Worm (Caenorhabditis elegans) whole organism, mixed stage, embryonic: ENCODE results near the gene hipr-1.

Source experiments
- M03D4.4 ChIP-seq: sonication (generic microtip); optimal IDR thresholded peaks from 2 replicates; lab custom pipeline; 2017; ENCODE audit warnings: mild to moderate bottlenecking, missing genetic modification characterization, missing compliant biosample characterization
- bed-3 ChIP-seq: fragments of 200-800 bp; sonication (Bioruptor generic); optimal IDR thresholded peaks from 3 replicates; lab custom pipeline; 2018; ENCODE audit warnings: mild to moderate bottlenecking, missing genetic modification characterization, moderate library complexity, missing compliant biosample characterization
- blmp-1 ChIP-seq: fragments of 150-350 bp; optimal IDR thresholded peaks from 2 replicates; lab custom pipeline; 2014; ENCODE audit warnings: missing biosample characterization, missing genetic modification characterization
- ceh-39 ChIP-seq: fragments of 150-350 bp; optimal IDR thresholded peaks from 2 replicates; lab custom pipeline; 2014; ENCODE audit warnings: missing biosample characterization, missing genetic modification characterization
- ceh-43 ChIP-seq: fragments of 200-800 bp; sonication (Bioruptor generic); optimal IDR thresholded peaks from 2 replicates; lab custom pipeline; 2018; ENCODE audit warnings: mild to moderate bottlenecking, missing genetic modification characterization, moderate library complexity, missing compliant biosample characterization
- ceh-83 ChIP-seq: fragments of 200-800 bp; sonication (Bioruptor generic); optimal IDR thresholded peaks from 2 replicates; lab custom pipeline; 2018; ENCODE audit warnings: mild to moderate bottlenecking, missing genetic modification characterization, missing compliant biosample characterization
- ces-1 ChIP-seq: fragments of 150-350 bp; optimal IDR thresholded peaks from 2 replicates; lab custom pipeline; 2014; ENCODE audit warnings: missing biosample characterization, missing genetic modification reagents, missing genetic modification characterization
- cnd-1 ChIP-seq: fragments of 200-800 bp; sonication (Bioruptor generic); optimal IDR thresholded peaks from 2 replicates; lab custom pipeline; 2018; ENCODE audit warnings: mild to moderate bottlenecking, missing genetic modification characterization, missing compliant biosample characterization
- drap-1 ChIP-seq: fragments of 200-800 bp; sonication (Bioruptor generic); optimal IDR thresholded peaks from 3 replicates; lab custom pipeline; 2018; ENCODE audit warnings: mild to moderate bottlenecking, missing genetic modification characterization, missing compliant biosample characterization
- elt-1 ChIP-seq: sonication (generic microtip); optimal IDR thresholded peaks from 2 replicates; lab custom pipeline; 2017; ENCODE audit warnings: missing genetic modification characterization, mild to moderate bottlenecking, missing compliant biosample characterization, antibody characterized with exemption, moderate library complexity, borderline replicate concordance; ENCODE audit not compliant: insufficient read depth
- elt-3 ChIP-seq: fragments of 150-350 bp; optimal IDR thresholded peaks from 2 replicates; lab custom pipeline; 2014; ENCODE audit warnings: missing biosample characterization, missing genetic modification characterization
- flh-1 ChIP-seq: fragments of 200-800 bp; sonication (Bioruptor generic); optimal IDR thresholded peaks from 2 replicates; lab custom pipeline; 2018; ENCODE audit warnings: mild to moderate bottlenecking, missing genetic modification characterization, moderate library complexity, missing compliant biosample characterization
- ham-2 ChIP-seq: fragments of 200-800 bp; sonication (Bioruptor generic); optimal IDR thresholded peaks from 2 replicates; lab custom pipeline; 2018; ENCODE audit warnings: mild to moderate bottlenecking, missing genetic modification characterization, missing compliant biosample characterization
- hlh-1 ChIP-seq: fragments of 150-350 bp; optimal IDR thresholded peaks from 2 replicates; lab custom pipeline; 2014; ENCODE audit warnings: missing biosample characterization, missing genetic modification reagents, missing genetic modification characterization
- lin-13 ChIP-seq: fragments of 150-350 bp; optimal IDR thresholded peaks from 2 replicates; lab custom pipeline; 2014; ENCODE audit warnings: missing biosample characterization, missing genetic modification characterization
- lin-32 ChIP-seq: fragments of 200-800 bp; sonication (Bioruptor generic); optimal IDR thresholded peaks from 2 replicates; lab custom pipeline; 2018; ENCODE audit warnings: mild to moderate bottlenecking, missing genetic modification characterization, missing compliant biosample characterization
- lsy-2 ChIP-seq: fragments of 150-350 bp; optimal IDR thresholded peaks from 2 replicates; lab custom pipeline; 2014; ENCODE audit warnings: missing biosample characterization, missing genetic modification characterization
- mab-5 ChIP-seq: fragments of 150-350 bp; optimal IDR thresholded peaks from 2 replicates; lab custom pipeline; 2014; ENCODE audit warnings: missing biosample characterization, missing genetic modification characterization
- mep-1 ChIP-seq: fragments of 150-350 bp; optimal IDR thresholded peaks from 2 replicates; lab custom pipeline; 2017; ENCODE audit warnings: missing biosample characterization, missing genetic modification reagents, missing genetic modification characterization, inconsistent platforms
- mls-2 ChIP-seq: sonication (generic microtip); optimal IDR thresholded peaks from 2 replicates; lab custom pipeline; 2016; ENCODE audit warnings: mild to moderate bottlenecking, missing genetic modification characterization, moderate library complexity, missing compliant biosample characterization
- nhr-12 ChIP-seq: fragments of 150-350 bp; optimal IDR thresholded peaks from 2 replicates; lab custom pipeline; 2014; ENCODE audit warnings: missing biosample characterization, missing genetic modification characterization
- nhr-2 ChIP-seq: fragments of 150-350 bp; optimal IDR thresholded peaks from 2 replicates; lab custom pipeline; 2014; ENCODE audit warnings: missing biosample characterization, missing genetic modification characterization
- nhr-237 ChIP-seq: fragments of 150-350 bp; optimal IDR thresholded peaks from 2 replicates; lab custom pipeline; 2014; ENCODE audit warnings: missing biosample characterization, missing genetic modification characterization
- nhr-28 ChIP-seq: fragments of 150-350 bp; optimal IDR thresholded peaks from 2 replicates; lab custom pipeline; 2014; ENCODE audit warnings: missing biosample characterization, missing genetic modification characterization
- nhr-76 ChIP-seq: sonication (generic microtip); optimal IDR thresholded peaks from 2 replicates; lab custom pipeline; 2017; ENCODE audit warnings: missing biosample characterization, missing genetic modification characterization
- pha-4 ChIP-seq: fragments of 150-350 bp; optimal IDR thresholded peaks from 2 replicates; lab custom pipeline; 2018; ENCODE audit warnings: missing biosample characterization, missing genetic modification reagents, missing genetic modification characterization
- sem-2 ChIP-seq: fragments of 200-800 bp; sonication (Bioruptor generic); optimal IDR thresholded peaks from 2 replicates; lab custom pipeline; 2018; ENCODE audit warnings: mild to moderate bottlenecking, missing genetic modification characterization, missing compliant biosample characterization
- snpc-4 ChIP-seq: fragments of 150-350 bp; optimal IDR thresholded peaks from 2 replicates; lab custom pipeline; 2014; ENCODE audit warnings: missing biosample characterization, missing genetic modification characterization
- sptf-1 ChIP-seq: sonication (generic microtip); optimal IDR thresholded peaks from 2 replicates; lab custom pipeline; 2017; ENCODE audit warnings: mild to moderate bottlenecking, missing genetic modification characterization, moderate library complexity, missing compliant biosample characterization
- unc-120 ChIP-seq: sonication (generic microtip); optimal IDR thresholded peaks from 2 replicates; lab custom pipeline; 2017; ENCODE audit warnings: missing genetic modification characterization, missing compliant biosample characterization; ENCODE audit not compliant: poor library complexity, severe bottlenecking
- unc-39 ChIP-seq: fragments of 150-350 bp; optimal IDR thresholded peaks from 2 replicates; lab custom pipeline; 2014; ENCODE audit warnings: missing biosample characterization, missing genetic modification characterization
- unc-62 ChIP-seq: fragments of 150-350 bp; optimal IDR thresholded peaks from 2 replicates; lab custom pipeline; 2014; ENCODE audit warnings: missing biosample characterization, missing genetic modification reagents, missing genetic modification characterization
- zip-8 ChIP-seq: fragments of 150-350 bp; optimal IDR thresholded peaks from 2 replicates; lab custom pipeline; 2014; ENCODE audit warnings: missing biosample characterization, missing genetic modification characterization
- ztf-11 ChIP-seq: fragments of 150-350 bp; optimal IDR thresholded peaks from 2 replicates; lab custom pipeline; 2014; ENCODE audit warnings: missing biosample characterization, missing genetic modification characterization

hipr-1 gene

ce11 chrIII:8762016-8762415, 42.0 kb downstream of the hipr-1 start:
- TF ChIP-seq nhr-12 (tag; lab: Kevin White, UChicago) (no peak), elt-1 (tag; lab: Kevin White, UChicago) (no peak), lin-13 (tag; lab: Kevin White, UChicago) (no peak), cnd-1 (tag; lab: Kevin White, UChicago) (no peak), nhr-28 (tag; lab: Kevin White, UChicago) (no peak), nhr-237 (no peak), flh-1 (GFP tag; lab: Kevin White, UChicago) (no peak), ceh-83 (GFP tag; lab: Kevin White, UChicago) (no peak), unc-39 (tag; lab: Kevin White, UChicago) (no peak), hlh-1 (tag; lab: Kevin White, UChicago) (no peak)

ce11 chrIII:8763111-8763510, 43.1 kb downstream of the hipr-1 start:
- no peak for TF ChIP-seq elt-1 (tag; lab: Kevin White, UChicago)
- no peak for TF ChIP-seq ham-2 (GFP tag; lab: Kevin White, UChicago)
- no peak for TF ChIP-seq M03D4.4 (tag; lab: Kevin White, UChicago)
- no peak for TF ChIP-seq mls-2 (tag; lab: Kevin White, UChicago)
- TF ChIP-seq unc-39 (tag; lab: Kevin White, UChicago) = no peak
- no peak for TF ChIP-seq blmp-1 (tag; lab: Kevin White, UChicago)
- no peak for TF ChIP-seq ztf-11
- TF ChIP-seq nhr-76 = no peak

DNA sequence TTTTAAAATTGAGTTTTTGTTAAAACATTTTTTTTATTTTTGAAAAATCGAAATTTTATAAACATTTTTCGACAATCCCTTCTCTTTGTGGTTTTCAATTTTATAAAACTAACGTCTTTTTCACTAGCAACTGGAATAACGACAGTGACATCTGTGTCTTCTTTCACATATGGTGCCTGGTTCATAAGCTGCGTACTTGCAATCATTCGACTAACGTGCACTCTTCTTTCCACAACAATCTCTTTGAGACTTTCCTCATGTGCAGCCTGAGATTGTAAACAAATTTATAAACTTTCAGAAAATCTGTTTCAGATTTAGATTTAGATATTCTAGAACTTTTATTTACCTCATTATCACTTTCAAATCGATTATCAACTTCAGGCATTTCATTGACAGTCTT, 45.0 kb downstream of the hipr-1 start:
- TF ChIP-seq ces-1 (GFP tag; lab: Kevin White, UChicago) (no peak), flh-1 (GFP tag; lab: Kevin White, UChicago) (no peak), lsy-2 (tag; lab: Kevin White, UChicago) (no peak), ceh-83 (GFP tag; lab: Kevin White, UChicago) (no peak), sptf-1 (tag; lab: Kevin White, UChicago) (no peak), ceh-39 (no peak), ztf-11 (no peak), lin-32 (GFP tag; lab: Kevin White, UChicago) (no peak), elt-3 (tag; lab: Kevin White, UChicago) (no peak), blmp-1 (tag; lab: Kevin White, UChicago) (no peak), M03D4.4 (tag; lab: Kevin White, UChicago) (no peak), unc-62 (GFP tag; lab: Kevin White, UChicago) (no peak), ham-2 (GFP tag; lab: Kevin White, UChicago) (no peak)

- TF ChIP-seq lin-13 (tag; lab: Kevin White, UChicago) = no peak
- TF ChIP-seq nhr-76 = no peak
- no peak for TF ChIP-seq pha-4 (tag; lab: Kevin White, UChicago)
- no peak for TF ChIP-seq unc-39 (tag; lab: Kevin White, UChicago)
- no peak for TF ChIP-seq ham-2 (GFP tag; lab: Kevin White, UChicago)
- TF ChIP-seq flh-1 (GFP tag; lab: Kevin White, UChicago) = no peak
- TF ChIP-seq sptf-1 (tag; lab: Kevin White, UChicago) = no peak
- no peak for TF ChIP-seq nhr-28 (tag; lab: Kevin White, UChicago)
- no peak for TF ChIP-seq nhr-12 (tag; lab: Kevin White, UChicago)
- no peak for TF ChIP-seq zip-8 (tag; lab: Kevin White, UChicago)
- no peak for TF ChIP-seq M03D4.4 (tag; lab: Kevin White, UChicago)
- no peak for TF ChIP-seq ztf-11
- no peak for TF ChIP-seq ceh-43 (GFP tag; lab: Kevin White, UChicago)
- no peak for TF ChIP-seq lin-32 (GFP tag; lab: Kevin White, UChicago)
- no peak for TF ChIP-seq hlh-1 (tag; lab: Kevin White, UChicago)
Observed at ce11 chrIII:8766467-8766866, 46.5 kb downstream of the hipr-1 start.

- no peak for TF ChIP-seq cnd-1 (tag; lab: Kevin White, UChicago)
- no peak for TF ChIP-seq blmp-1 (tag; lab: Kevin White, UChicago)
- no peak for TF ChIP-seq flh-1 (GFP tag; lab: Kevin White, UChicago)
- TF ChIP-seq nhr-2 (tag; lab: Kevin White, UChicago) = peak; percentile 88
Observed at ce11 chrIII:8767292-8767829, 47.4 kb downstream of the hipr-1 start, which contains the start of gene mig-22. TSS of gene mig-22 (minus strand) at chrIII:8767342.

DNA sequence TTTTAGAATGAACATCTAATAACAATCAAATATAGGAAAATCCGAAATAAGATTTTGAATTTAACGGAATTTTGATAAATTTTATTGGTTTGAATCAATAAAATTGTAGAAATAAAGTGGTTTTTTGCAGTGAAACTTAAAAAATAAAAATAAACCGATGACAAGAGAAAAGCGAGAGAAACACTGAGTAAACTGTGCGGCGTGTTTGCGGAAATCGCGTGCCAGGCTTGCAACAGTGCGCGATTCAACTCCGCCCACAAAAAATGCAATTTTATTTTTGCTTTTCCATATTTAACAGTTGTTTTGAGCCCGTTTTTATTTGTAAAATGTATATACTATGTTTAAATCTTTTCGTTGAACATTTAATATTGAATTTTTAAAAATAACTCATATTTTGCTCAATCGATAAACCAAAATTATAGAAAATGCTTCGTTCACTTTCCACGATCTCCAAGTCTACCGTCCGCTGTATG, 47.9 kb downstream of the hipr-1 start, which contains the start of gene mtss-1:
Gene mtss-1, plus strand, starts transcription at position 423 of the 473 bp plus-strand sequence.
- peak; percentile 30 for TF ChIP-seq nhr-12 (tag; lab: Kevin White, UChicago)
- peak; percentile 48 for TF ChIP-seq sem-2 (GFP tag; lab: Kevin White, UChicago)
- no peak for TF ChIP-seq snpc-4 (tag; lab: Kevin White, UChicago)
- TF ChIP-seq unc-120 = peak; percentile 64
- peak; percentile 43 for TF ChIP-seq flh-1 (GFP tag; lab: Kevin White, UChicago)
- no peak for TF ChIP-seq zip-8 (tag; lab: Kevin White, UChicago)
- peak; percentile 13 for TF ChIP-seq mab-5 (tag; lab: Kevin White, UChicago)
- TF ChIP-seq lsy-2 (tag; lab: Kevin White, UChicago) = peak; percentile 66
- peak; percentile 87 for TF ChIP-seq M03D4.4 (tag; lab: Kevin White, UChicago)
- TF ChIP-seq cnd-1 (tag; lab: Kevin White, UChicago) = peak; percentile 69
- TF ChIP-seq drap-1 (GFP tag; lab: Kevin White, UChicago) = peak; percentile 73
- peak; percentile 37 for TF ChIP-seq lin-13 (tag; lab: Kevin White, UChicago)
- peak; percentile 56 for TF ChIP-seq blmp-1 (tag; lab: Kevin White, UChicago)
- TF ChIP-seq unc-62 (GFP tag; lab: Kevin White, UChicago) = no peak
- TF ChIP-seq nhr-237 = peak; percentile 8
- TF ChIP-seq ceh-39 = no peak
- peak; percentile 70 for TF ChIP-seq hlh-1 (tag; lab: Kevin White, UChicago)
- TF ChIP-seq mls-2 (tag; lab: Kevin White, UChicago) = peak; percentile 92
- TF ChIP-seq bed-3 (GFP tag; lab: Kevin White, UChicago) = peak; percentile 59
- TF ChIP-seq sptf-1 (tag; lab: Kevin White, UChicago) = peak; percentile 91
- TF ChIP-seq nhr-76 = peak; percentile 55
- TF ChIP-seq mep-1 (tag; lab: Kevin White, UChicago) = peak; percentile 85
